Fruit fly (Drosophila melanogaster) whole organism, embryonic: ENCODE measurements around the gene CG13032.

Experiments used
- Adf1 ChIP-seq: fragments of 200-800 bp; sonication (Bioruptor generic); IDR thresholded peaks from 2 replicates; pipeline ENCODE4 v1.3.6; 2022; ENCODE audit warnings: missing biosample characterization, missing genetic modification characterization
- Awh ChIP-seq: fragments of 200-800 bp; sonication (Bioruptor generic); IDR thresholded peaks from 2 replicates; pipeline ENCODE4, ENCODE4 v1.3.6; 2022; ENCODE audit warnings: missing biosample characterization, missing genetic modification characterization
- BtbVII ChIP-seq: fragments of 200-800 bp; sonication (Bioruptor generic); optimal IDR thresholded peaks from 3 replicates; lab custom pipeline; 2017; ENCODE audit warnings: missing biosample characterization, mild to moderate bottlenecking, missing genetic modification characterization
- CG10267 ChIP-seq: fragments of 200-800 bp; sonication (Bioruptor generic); optimal IDR thresholded peaks from 2 replicates; lab custom pipeline; 2018; ENCODE audit warnings: missing biosample characterization, mild to moderate bottlenecking, missing genetic modification characterization, moderate library complexity
- CG10321 ChIP-seq: fragments of 200-800 bp; sonication (Bioruptor generic); IDR thresholded peaks from 2 replicates; pipeline ENCODE4 v1.3.6; 2022; ENCODE audit warnings: missing biosample characterization, missing genetic modification characterization
- CG10565 ChIP-seq: fragments of 200-800 bp; sonication (Bioruptor generic); optimal IDR thresholded peaks from 3 replicates; lab custom pipeline; 2016; ENCODE audit warnings: missing biosample characterization, mild to moderate bottlenecking, missing genetic modification characterization
- CG11398 ChIP-seq: fragments of 200-800 bp; sonication (Bioruptor generic); optimal IDR thresholded peaks from 2 replicates; lab custom pipeline; 2016; ENCODE audit warnings: missing biosample characterization, missing genetic modification characterization
- CG11504 ChIP-seq: fragments of 200-800 bp; sonication (Bioruptor generic); optimal IDR thresholded peaks from 3 replicates; lab custom pipeline; 2019; ENCODE audit warnings: missing biosample characterization, mild to moderate bottlenecking, missing genetic modification characterization, moderate library complexity
- CG11560 ChIP-seq: fragments of 200-800 bp; sonication (Bioruptor generic); IDR thresholded peaks from 3 replicates; pipeline ENCODE4 v1.3.6; 2022; ENCODE audit warnings: missing biosample characterization, missing genetic modification characterization
- CG11696 ChIP-seq: fragments of 200-800 bp; sonication (Bioruptor generic); IDR thresholded peaks from 2 replicates; pipeline ENCODE4 v1.3.6; 2022; ENCODE audit warnings: missing biosample characterization, missing genetic modification characterization
- CG14667 ChIP-seq: fragments of 200-800 bp; sonication (Bioruptor generic); IDR thresholded peaks from 2 replicates; pipeline ENCODE4 v1.3.6; 2022; ENCODE audit warnings: missing biosample characterization, missing genetic modification characterization
- CG14860 ChIP-seq: fragments of 200-800 bp; sonication (Bioruptor generic); IDR thresholded peaks from 3 replicates; pipeline ENCODE4 v1.3.6; 2022; ENCODE audit warnings: missing biosample characterization, missing genetic modification characterization; ENCODE audit not compliant: partially characterized antibody
- CG15479 ChIP-seq: fragments of 200-800 bp; sonication (Bioruptor generic); optimal IDR thresholded peaks from 3 replicates; lab custom pipeline; 2019; ENCODE audit warnings: missing biosample characterization, mild to moderate bottlenecking, missing genetic modification characterization, moderate library complexity
- CG16779 ChIP-seq: fragments of 200-800 bp; sonication (Bioruptor generic); IDR thresholded peaks from 2 replicates; pipeline ENCODE4 v1.3.6; 2022; ENCODE audit warnings: missing biosample characterization, missing genetic modification characterization
- CG18262 ChIP-seq: fragments of 200-800 bp; optimal IDR thresholded peaks from 3 replicates; lab custom pipeline; 2019; ENCODE audit warnings: missing biosample characterization, mild to moderate bottlenecking, missing genetic modification characterization, moderate library complexity
- CG18476 ChIP-seq: fragments of 200-800 bp; sonication (Bioruptor generic); optimal IDR thresholded peaks from 2 replicates; lab custom pipeline; 2016; ENCODE audit warnings: missing biosample characterization, mild to moderate bottlenecking, missing genetic modification characterization
- CG18599 ChIP-seq: fragments of 200-800 bp; sonication (Bioruptor generic); optimal IDR thresholded peaks from 3 replicates; lab custom pipeline; 2017; ENCODE audit warnings: missing biosample characterization, missing genetic modification characterization, mild to moderate bottlenecking, moderate library complexity, missing genetic modification reagents
- CG2199 ChIP-seq: fragments of 200-800 bp; sonication (Bioruptor generic); IDR thresholded peaks from 3 replicates; pipeline ENCODE4 v1.3.6; 2022; ENCODE audit warnings: missing biosample characterization, missing genetic modification characterization
- CG2202 ChIP-seq: fragments of 200-800 bp; sonication (Bioruptor generic); optimal IDR thresholded peaks from 2 replicates; lab custom pipeline; 2018; ENCODE audit warnings: missing biosample characterization, mild to moderate bottlenecking, missing genetic modification characterization
- CG4730 ChIP-seq: fragments of 200-800 bp; sonication (Bioruptor generic); IDR thresholded peaks from 2 replicates; pipeline ENCODE4 v1.3.6; 2022; ENCODE audit warnings: missing biosample characterization, missing genetic modification characterization
- CG6765 ChIP-seq: fragments of 200-800 bp; sonication (Bioruptor generic); optimal IDR thresholded peaks from 3 replicates; lab custom pipeline; 2017; ENCODE audit warnings: missing biosample characterization, mild to moderate bottlenecking, missing genetic modification characterization
- CG7556 ChIP-seq: fragments of 200-800 bp; sonication (Bioruptor generic); optimal IDR thresholded peaks from 2 replicates; lab custom pipeline; 2017; ENCODE audit warnings: missing biosample characterization, mild to moderate bottlenecking, missing genetic modification characterization
- CG8359 ChIP-seq: fragments of 200-800 bp; sonication (Bioruptor generic); optimal IDR thresholded peaks from 2 replicates; lab custom pipeline; 2017; ENCODE audit warnings: missing biosample characterization, mild to moderate bottlenecking, missing genetic modification characterization, borderline replicate concordance
- CG8765 ChIP-seq: fragments of 200-800 bp; sonication (Bioruptor generic); IDR thresholded peaks from 2 replicates; pipeline ENCODE4 v1.3.6; 2022; ENCODE audit warnings: missing biosample characterization, missing genetic modification characterization
- HLH54F ChIP-seq: fragments of 200-800 bp; sonication (Bioruptor generic); optimal IDR thresholded peaks from 3 replicates; lab custom pipeline; 2016; ENCODE audit warnings: missing biosample characterization, missing genetic modification characterization
- HLHmδ ChIP-seq: fragments of 200-800 bp; sonication (Bioruptor generic); optimal IDR thresholded peaks from 2 replicates; lab custom pipeline; 2018; ENCODE audit warnings: missing biosample characterization, mild to moderate bottlenecking, missing genetic modification characterization, moderate library complexity
- Hand ChIP-seq: fragments of 200-800 bp; sonication (Bioruptor generic); optimal IDR thresholded peaks from 2 replicates; lab custom pipeline; 2017; ENCODE audit warnings: mild to moderate bottlenecking, missing biosample characterization, missing genetic modification reagents, missing genetic modification characterization
- MESR4 ChIP-seq: fragments of 200-800 bp; sonication (Bioruptor generic); optimal IDR thresholded peaks from 2 replicates; lab custom pipeline; 2018; ENCODE audit warnings: missing biosample characterization, mild to moderate bottlenecking, missing genetic modification characterization, moderate library complexity
- MTF-1 ChIP-seq: fragments of 200-800 bp; sonication (Bioruptor generic); optimal IDR thresholded peaks from 2 replicates; lab custom pipeline; 2018; ENCODE audit warnings: missing biosample characterization, mild to moderate bottlenecking, missing genetic modification characterization, borderline replicate concordance
- Meics ChIP-seq: fragments of 200-800 bp; sonication (Bioruptor generic); optimal IDR thresholded peaks from 2 replicates; lab custom pipeline; 2017; ENCODE audit warnings: missing biosample characterization, mild to moderate bottlenecking, missing genetic modification characterization
- Mrtf ChIP-seq: fragments of 200-800 bp; sonication (Bioruptor generic); IDR thresholded peaks from 3 replicates; pipeline ENCODE4 v1.3.6; 2022; ENCODE audit warnings: missing biosample characterization, missing genetic modification characterization
- NC2α ChIP-seq: fragments of 200-800 bp; sonication (Bioruptor generic); optimal IDR thresholded peaks from 2 replicates; lab custom pipeline; 2016; ENCODE audit warnings: missing biosample characterization, missing genetic modification characterization
- Taf1 ChIP-seq: fragments of 200-800 bp; sonication (Bioruptor generic); IDR thresholded peaks from 2 replicates; pipeline ENCODE4 v1.3.6; 2022; ENCODE audit warnings: missing biosample characterization, missing genetic modification characterization
- ase ChIP-seq: fragments of 200-800 bp; sonication (Bioruptor generic); IDR thresholded peaks from 3 replicates; pipeline ENCODE4 v1.3.6; 2022; ENCODE audit warnings: missing biosample characterization, missing genetic modification characterization
- bsh ChIP-seq, 2 experiments: fragments of 200-800 bp; sonication (Bioruptor generic); optimal IDR thresholded peaks; 2 replicates each; lab custom pipeline; 2017 to 2018; ENCODE audit warnings: mild to moderate bottlenecking in 2 of 2, missing biosample characterization in 2 of 2, missing genetic modification characterization in 2 of 2, moderate library complexity in 1 of 2
- btn ChIP-seq: fragments of 200-800 bp; sonication (Bioruptor generic); optimal IDR thresholded peaks from 2 replicates; lab custom pipeline; 2016; ENCODE audit warnings: missing biosample characterization, missing genetic modification characterization
- dysf ChIP-seq: fragments of 200-800 bp; sonication (Bioruptor generic); IDR thresholded peaks from 3 replicates; pipeline ENCODE4 v1.3.6; 2022; ENCODE audit warnings: missing biosample characterization, missing genetic modification characterization
- emc ChIP-seq: fragments of 200-800 bp; sonication (Bioruptor generic); optimal IDR thresholded peaks from 2 replicates; lab custom pipeline; 2016; ENCODE audit warnings: missing biosample characterization, missing genetic modification characterization
- en ChIP-seq: fragments of 200-800 bp; sonication (Bioruptor generic); optimal IDR thresholded peaks from 2 replicates; lab custom pipeline; 2016; ENCODE audit warnings: missing biosample characterization, missing genetic modification characterization
- fd96Cb ChIP-seq: fragments of 200-800 bp; sonication (Bioruptor generic); optimal IDR thresholded peaks from 2 replicates; lab custom pipeline; 2018; ENCODE audit warnings: missing biosample characterization, mild to moderate bottlenecking, missing genetic modification characterization, moderate library complexity
- gt ChIP-seq: fragments of 200-800 bp; sonication (Bioruptor generic); IDR thresholded peaks from 2 replicates; pipeline ENCODE4 v1.3.6; 2022; ENCODE audit warnings: missing biosample characterization, missing genetic modification characterization
- jigr1 ChIP-seq: fragments of 200-800 bp; sonication (Bioruptor generic); IDR thresholded peaks from 3 replicates; pipeline ENCODE4 v1.3.6; 2022; ENCODE audit warnings: missing biosample characterization, missing genetic modification characterization
- lola ChIP-seq, 3 experiments: fragments of >200 bp in 2 of 3; fragments of 200-800 bp in 1 of 3; sonication (Bioruptor generic) in 1 of 3; optimal IDR thresholded peaks; 2 replicates each; lab custom pipeline; 2017 to 2019; ENCODE audit warnings: missing biosample characterization in 3 of 3, missing genetic modification characterization in 3 of 3, mild to moderate bottlenecking in 1 of 3, moderate library complexity in 1 of 3
- nau ChIP-seq: fragments of 200-800 bp; sonication (Bioruptor generic); optimal IDR thresholded peaks from 3 replicates; lab custom pipeline; 2017; ENCODE audit warnings: missing biosample characterization, mild to moderate bottlenecking, missing genetic modification characterization, missing genetic modification reagents
- zf30C ChIP-seq: fragments of 200-800 bp; sonication (Bioruptor generic); optimal IDR thresholded peaks from 3 replicates; lab custom pipeline; 2018; ENCODE audit warnings: missing biosample characterization, mild to moderate bottlenecking, missing genetic modification characterization

Gene CG13032

DNA sequence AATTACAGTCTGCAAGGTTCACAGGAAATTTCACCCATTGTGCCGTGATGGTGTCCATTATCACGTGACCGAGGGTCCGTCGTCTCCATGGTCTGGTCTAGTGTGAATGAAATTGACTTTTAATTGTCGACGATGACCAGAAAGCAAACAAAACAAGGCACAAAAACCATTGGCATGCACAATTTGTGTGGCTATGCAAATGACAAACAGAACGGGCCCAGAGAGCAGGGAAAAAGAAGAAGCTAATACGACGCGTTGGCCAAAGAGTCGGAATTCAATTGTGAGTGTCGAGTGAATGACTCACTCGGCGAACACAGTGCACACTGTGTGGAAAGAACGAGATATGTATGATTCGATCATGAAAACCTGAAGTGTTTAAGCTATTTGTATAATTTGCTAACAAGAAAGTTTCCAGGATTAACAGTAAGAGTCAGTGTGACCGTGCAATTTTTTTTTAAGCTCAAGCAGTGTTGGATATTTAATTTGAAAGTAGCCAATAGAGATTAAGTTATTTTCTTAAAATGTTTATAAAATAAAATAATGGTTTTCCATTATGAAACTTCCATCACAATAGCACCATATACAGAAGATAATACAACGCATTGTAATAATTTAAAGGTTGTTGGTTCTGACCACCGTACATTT is 38.1 kb upstream of the CG13032 start (continued):
- TF ChIP-seq fd96Cb (tag; lab: Kevin White, UChicago) = peak; percentile 21
- TF ChIP-seq HLH54F (GFP tag; lab: Kevin White, UChicago) = no peak
- peak; percentile 4 for TF ChIP-seq Meics (GFP tag; lab: Kevin White, UChicago)
- no peak for TF ChIP-seq Hand
- peak; percentile 48; the same call in 1 of the 3 replicates for TF ChIP-seq dysf (GFP tag; lab: Robert Waterston, UW)
- TF ChIP-seq CG11504 (tag; lab: Kevin White, UChicago) = peak; percentile 52
- TF ChIP-seq lola (GFP tag; optimal IDR thresholded peaks at IDR 0.05; lab: Kevin White, UChicago) = peak in 1 of 3 experiments; percentile 59
- no peak for TF ChIP-seq MESR4 (GFP tag; lab: Kevin White, UChicago)
- no peak for TF ChIP-seq CG8359 (GFP tag; lab: Kevin White, UChicago)
- TF ChIP-seq Mrtf = 0 out of 3 replicates have a peak, but pooled peaks have one; percentile 18
- TF ChIP-seq bsh (GFP tag; optimal IDR thresholded peaks at IDR 0.05; lab: Kevin White, UChicago) = peak; percentile 21 to 43
- no peak for TF ChIP-seq Awh (GFP tag; lab: Robert Waterston, UW)
- no peak for TF ChIP-seq CG6765
- TF ChIP-seq jigr1 (GFP tag; lab: Robert Waterston, UW) = no peak
- TF ChIP-seq CG2202 (tag; lab: Kevin White, UChicago) = no peak
- no peak for TF ChIP-seq CG18476
- TF ChIP-seq nau (GFP tag; lab: Kevin White, UChicago) = no peak

DNA sequence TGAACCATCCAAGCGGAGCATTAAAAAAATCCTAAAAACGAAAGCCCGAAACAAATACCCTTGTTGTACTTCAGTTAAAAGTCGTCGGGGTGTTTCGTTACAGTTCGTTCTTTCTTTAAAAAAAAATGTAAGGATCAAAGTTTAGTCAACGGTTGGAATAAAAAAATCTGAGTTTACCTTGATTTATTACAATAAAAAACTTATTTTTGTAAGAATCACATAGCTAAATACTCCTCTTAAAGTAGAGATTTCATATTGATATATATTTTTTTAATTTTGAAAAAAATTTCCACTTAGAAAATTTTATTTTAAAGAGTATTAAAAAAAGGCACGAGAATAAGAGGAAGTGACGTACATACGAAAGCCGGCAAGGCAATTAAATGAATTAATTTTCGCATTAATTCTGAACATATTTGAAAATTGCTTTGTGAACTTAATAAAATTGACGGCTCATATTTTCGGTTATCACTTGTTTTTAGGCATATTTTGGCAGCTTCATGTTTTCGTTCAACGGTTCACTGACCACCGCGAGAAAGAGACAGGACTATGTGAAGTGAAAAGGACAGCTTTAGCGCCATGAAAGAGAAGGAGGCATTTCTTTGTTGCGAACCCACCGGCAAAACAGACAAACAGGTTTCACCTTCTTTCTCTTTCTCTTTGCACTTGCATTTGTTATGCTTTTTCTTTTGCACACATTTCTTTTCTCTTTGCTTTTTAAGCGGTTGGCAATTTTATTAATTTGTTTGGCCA is 35.0 kb upstream of the CG13032 start:
- TF ChIP-seq CG4730 (GFP tag; lab: Robert Waterston, UW) = no peak
- peak; percentile 12 for TF ChIP-seq CG15479 (GFP tag; lab: Kevin White, UChicago)

DNA sequence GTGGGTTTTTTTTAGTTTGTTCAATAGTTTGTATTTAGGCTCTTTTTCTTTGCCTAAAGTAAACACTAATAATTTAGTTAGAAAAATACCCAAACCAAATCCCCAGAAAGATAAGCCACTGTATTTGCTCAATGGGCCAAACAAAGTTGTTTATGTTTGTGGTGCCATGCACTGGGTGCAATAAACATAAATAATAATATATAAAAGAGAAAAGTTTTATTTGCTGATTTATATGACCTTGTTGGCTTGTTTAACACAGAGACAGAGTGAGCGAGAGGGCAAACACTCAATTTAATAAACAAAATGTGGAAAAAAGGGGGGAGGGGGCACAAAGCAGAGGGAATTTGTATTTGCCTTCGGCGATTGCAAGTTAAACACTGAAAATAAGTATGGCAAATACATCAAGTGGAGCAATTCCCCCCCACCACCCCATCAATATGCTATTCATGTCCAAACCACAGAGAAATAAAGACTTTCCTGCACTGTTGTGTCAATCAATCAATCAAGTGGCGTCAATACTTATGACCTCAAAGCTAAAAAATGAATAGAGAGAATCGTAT is 33.2 kb upstream of the CG13032 start:
- TF ChIP-seq btn (GFP tag; lab: Kevin White, UChicago) = no peak
- TF ChIP-seq zf30C (GFP tag; lab: Kevin White, UChicago) = no peak
- TF ChIP-seq CG7556 = peak; percentile 38
- TF ChIP-seq CG10321 (GFP tag; lab: Robert Waterston, UW) = no peak
- no peak for TF ChIP-seq Taf1
- TF ChIP-seq Adf1 (GFP tag; lab: Robert Waterston, UW) = no peak
- TF ChIP-seq CG11560 (tag; lab: Robert Waterston, UW) = no peak
- TF ChIP-seq ase = no peak
- peak; percentile 47 for TF ChIP-seq MTF-1 (GFP tag; lab: Kevin White, UChicago)
- no peak for TF ChIP-seq CG8765 (GFP tag; lab: Robert Waterston, UW)
- no peak for TF ChIP-seq CG11398 (GFP tag; lab: Kevin White, UChicago)
- TF ChIP-seq CG14667 (GFP tag; lab: Robert Waterston, UW) = no peak
- no peak for TF ChIP-seq CG16779
- no peak for TF ChIP-seq CG18599
- TF ChIP-seq en = no peak
- no peak for TF ChIP-seq CG10565 (GFP tag; lab: Kevin White, UChicago)
- peak; percentile 72 for TF ChIP-seq CG18262 (tag; lab: Kevin White, UChicago)
- TF ChIP-seq HLHmδ (GFP tag; lab: Kevin White, UChicago) = no peak
- TF ChIP-seq NC2α (GFP tag; lab: Kevin White, UChicago) = no peak
- TF ChIP-seq CG10267 (tag; lab: Kevin White, UChicago) = peak; percentile 53
- TF ChIP-seq CG14860 (GFP tag; lab: Robert Waterston, UW) = no peak
- no peak for TF ChIP-seq BtbVII (GFP tag; lab: Kevin White, UChicago)
- TF ChIP-seq gt (GFP tag; lab: Robert Waterston, UW) = no peak
- no peak for TF ChIP-seq CG2199 (GFP tag; lab: Robert Waterston, UW)
- no peak for TF ChIP-seq CG11696 (GFP tag; lab: Robert Waterston, UW)
- no peak for TF ChIP-seq emc (GFP tag; lab: Kevin White, UChicago)
